Worm (Caenorhabditis elegans) whole organism, L1 larva: ENCODE results near the gene clec-126.

Source experiments
- C16A3.4 ChIP-seq: fragments of 150-350 bp; optimal IDR thresholded peaks from 2 replicates; lab custom pipeline; 2014; ENCODE audit warnings: missing biosample characterization, missing genetic modification characterization
- C34B4.2 ChIP-seq: sonication (generic microtip); optimal IDR thresholded peaks from 2 replicates; lab custom pipeline; 2017; ENCODE audit warnings: mild to moderate bottlenecking, missing genetic modification characterization, missing compliant biosample characterization
- aha-1 ChIP-seq: fragments of 150-350 bp; optimal IDR thresholded peaks from 2 replicates; lab custom pipeline; 2014; ENCODE audit warnings: missing biosample characterization, missing genetic modification characterization
- alr-1 ChIP-seq: fragments of 200-800 bp; sonication (Bioruptor generic); optimal IDR thresholded peaks from 2 replicates; lab custom pipeline; 2018; ENCODE audit warnings: borderline replicate concordance, mild to moderate bottlenecking, missing genetic modification characterization, missing compliant biosample characterization
- ama-1 ChIP-seq: fragments of 150-350 bp; optimal IDR thresholded peaks from 2 replicates; lab custom pipeline; 2014
- blmp-1 ChIP-seq: fragments of 150-350 bp; optimal IDR thresholded peaks from 2 replicates; lab custom pipeline; 2014; ENCODE audit warnings: missing biosample characterization, missing genetic modification characterization
- ceh-8 ChIP-seq: fragments of 200-800 bp; sonication (Bioruptor generic); optimal IDR thresholded peaks from 2 replicates; lab custom pipeline; 2018; ENCODE audit warnings: mild to moderate bottlenecking, missing genetic modification characterization, moderate library complexity, missing compliant biosample characterization
- ceh-82 ChIP-seq, 3 experiments: fragments of 150-350 bp in 1 of 3; sonication (generic microtip) in 2 of 3; optimal IDR thresholded peaks; 2 replicates each; lab custom pipeline; 2014 to 2017; ENCODE audit warnings: missing biosample characterization in 3 of 3, missing genetic modification characterization in 3 of 3
- ceh-90 ChIP-seq: sonication (generic microtip); optimal IDR thresholded peaks from 2 replicates; lab custom pipeline; 2016; ENCODE audit warnings: missing genetic modification characterization, missing compliant biosample characterization
- ces-1 ChIP-seq: fragments of 150-350 bp; optimal IDR thresholded peaks from 2 replicates; lab custom pipeline; 2014; ENCODE audit warnings: missing biosample characterization, missing genetic modification reagents, missing genetic modification characterization
- dsc-1 ChIP-seq: sonication (generic microtip); optimal IDR thresholded peaks from 2 replicates; lab custom pipeline; 2016; ENCODE audit warnings: mild to moderate bottlenecking, missing genetic modification characterization, missing compliant biosample characterization
- egl-13 ChIP-seq: sonication (generic microtip); optimal IDR thresholded peaks from 2 replicates; lab custom pipeline; 2016; ENCODE audit warnings: missing genotype, missing genetic modification reagents, missing genetic modification characterization, missing compliant biosample characterization
- egl-27 ChIP-seq, 2 experiments: fragments of 150-350 bp in 1 of 2; sonication (generic microtip); optimal IDR thresholded peaks; 3 replicates each; lab custom pipeline; 2017 to 2018; ENCODE audit warnings: missing biosample characterization in 2 of 2, missing genetic modification characterization in 2 of 2, missing genetic modification reagents in 2 of 2
- elt-3 ChIP-seq, 6 experiments: fragments of 150-350 bp in 1 of 6; sonication (generic microtip); optimal IDR thresholded peaks; 2 replicates each; lab custom pipeline; 2017 to 2018; ENCODE audit warnings: missing biosample characterization in 6 of 6, missing genetic modification characterization in 6 of 6, inconsistent platforms in 1 of 6
- ets-5 ChIP-seq: fragments of 200-800 bp; sonication (Bioruptor generic); IDR thresholded peaks from 2 replicates; pipeline ENCODE4 v1.3.6; 2022; ENCODE audit warnings: missing genetic modification characterization, missing compliant biosample characterization
- fkh-10 ChIP-seq: sonication (generic microtip); optimal IDR thresholded peaks from 2 replicates; lab custom pipeline; 2017; ENCODE audit warnings: missing biosample characterization, missing genetic modification reagents, missing genetic modification characterization
- fkh-4 ChIP-seq: sonication (generic microtip); optimal IDR thresholded peaks from 2 replicates; lab custom pipeline; 2016; ENCODE audit warnings: missing compliant biosample characterization, missing genetic modification characterization, borderline replicate concordance
- fkh-8 ChIP-seq: sonication (generic microtip); optimal IDR thresholded peaks from 2 replicates; lab custom pipeline; 2016; ENCODE audit warnings: mild to moderate bottlenecking, missing genetic modification characterization, missing compliant biosample characterization
- grh-1 ChIP-seq: fragments of 200-800 bp; sonication (Bioruptor generic); IDR thresholded peaks from 2 replicates; pipeline ENCODE4 v1.3.6; 2022; ENCODE audit warnings: missing genetic modification reagents, missing genetic modification characterization, missing compliant biosample characterization
- hpl-2 ChIP-seq: fragments of 150-350 bp; optimal IDR thresholded peaks from 2 replicates; lab custom pipeline; 2014; ENCODE audit warnings: missing biosample characterization, missing genetic modification reagents, missing genetic modification characterization
- irx-1 ChIP-seq: sonication (generic microtip); optimal IDR thresholded peaks from 2 replicates; lab custom pipeline; 2016; ENCODE audit warnings: missing genetic modification characterization, missing compliant biosample characterization
- isw-1 ChIP-seq: fragments of 200-800 bp; sonication (Bioruptor generic); IDR thresholded peaks from 2 replicates; pipeline ENCODE4 v1.3.6; 2022; ENCODE audit warnings: missing genetic modification characterization, missing compliant biosample characterization
- jun-1 ChIP-seq: fragments of 150-350 bp; optimal IDR thresholded peaks from 2 replicates; lab custom pipeline; 2014; ENCODE audit warnings: missing biosample characterization, missing genetic modification reagents, missing genetic modification characterization
- lin-14 ChIP-seq: fragments of 200-800 bp; sonication (Bioruptor generic); optimal IDR thresholded peaks from 2 replicates; lab custom pipeline; 2018; ENCODE audit warnings: mild to moderate bottlenecking, missing genetic modification characterization, moderate library complexity, missing compliant biosample characterization
- lin-15B ChIP-seq: fragments of 150-350 bp; sonication (generic microtip); optimal IDR thresholded peaks from 3 replicates; lab custom pipeline; 2014; ENCODE audit warnings: missing biosample characterization, missing genetic modification characterization
- lin-35 ChIP-seq, 2 experiments: fragments of 150-350 bp; optimal IDR thresholded peaks; 2 replicates each; lab custom pipeline; 2014; ENCODE audit warnings: missing biosample characterization in 2 of 2, missing genetic modification characterization in 2 of 2, missing genetic modification reagents in 2 of 2
- lin-39 ChIP-seq: fragments of 150-350 bp; optimal IDR thresholded peaks from 2 replicates; lab custom pipeline; 2014; ENCODE audit warnings: missing biosample characterization, missing genetic modification reagents, missing genetic modification characterization
- lsy-2 ChIP-seq, 2 experiments: fragments of 150-350 bp; optimal IDR thresholded peaks; 2 replicates each; lab custom pipeline; 2014; ENCODE audit warnings: missing biosample characterization in 2 of 2, missing genetic modification characterization in 2 of 2
- mab-9 ChIP-seq: fragments of 200-800 bp; sonication (Bioruptor generic); IDR thresholded peaks from 2 replicates; pipeline ENCODE4 v1.3.6; 2022; ENCODE audit warnings: missing genetic modification reagents, missing genetic modification characterization, missing compliant biosample characterization
- mdl-1 ChIP-seq, 2 experiments: fragments of 150-350 bp; optimal IDR thresholded peaks; 2 replicates each; lab custom pipeline; 2014 to 2017; ENCODE audit warnings: missing biosample characterization in 2 of 2, missing genetic modification characterization in 2 of 2, inconsistent platforms in 1 of 2
- mef-2 ChIP-seq: fragments of 150-350 bp; optimal IDR thresholded peaks from 2 replicates; lab custom pipeline; 2014; ENCODE audit warnings: missing biosample characterization, missing genetic modification characterization
- mep-1 ChIP-seq: fragments of 150-350 bp; optimal IDR thresholded peaks from 2 replicates; lab custom pipeline; 2014; ENCODE audit warnings: missing biosample characterization, missing genetic modification characterization
- nhr-11 ChIP-seq: fragments of 150-350 bp; optimal IDR thresholded peaks from 2 replicates; lab custom pipeline; 2014; ENCODE audit warnings: missing biosample characterization, missing genetic modification characterization
- nhr-12 ChIP-seq: sonication (generic microtip); optimal IDR thresholded peaks from 2 replicates; lab custom pipeline; 2017; ENCODE audit warnings: missing biosample characterization, missing genetic modification characterization
- nhr-19 ChIP-seq: fragments of 200-800 bp; sonication (Bioruptor generic); conservative IDR thresholded peaks from 2 replicates; pipeline ENCODE4 v1.3.6; 2022; ENCODE audit warnings: missing genetic modification characterization, missing compliant biosample characterization
- nhr-28 ChIP-seq: fragments of 150-350 bp; optimal IDR thresholded peaks from 2 replicates; lab custom pipeline; 2014; ENCODE audit warnings: missing biosample characterization, missing genetic modification characterization
- nhr-47 ChIP-seq: sonication (generic microtip); optimal IDR thresholded peaks from 2 replicates; lab custom pipeline; 2016; ENCODE audit warnings: mild to moderate bottlenecking, missing genetic modification characterization, moderate library complexity, missing compliant biosample characterization
- nhr-77 ChIP-seq: fragments of 150-350 bp; optimal IDR thresholded peaks from 2 replicates; lab custom pipeline; 2014; ENCODE audit warnings: missing biosample characterization, missing genetic modification characterization
- nhr-85 ChIP-seq: sonication (generic microtip); peaks from one replicate; lab custom pipeline; 2016; ENCODE audit warnings: missing genetic modification characterization, inconsistent platforms, missing compliant biosample characterization
- nhr-90 ChIP-seq: sonication (generic microtip); optimal IDR thresholded peaks from 2 replicates; lab custom pipeline; 2016; ENCODE audit warnings: mild to moderate bottlenecking, missing genetic modification characterization, missing compliant biosample characterization; ENCODE audit not compliant: poor library complexity
- pax-3 ChIP-seq: fragments of 200-800 bp; sonication (Bioruptor generic); optimal IDR thresholded peaks from 2 replicates; lab custom pipeline; 2018; ENCODE audit warnings: mild to moderate bottlenecking, missing genetic modification characterization, moderate library complexity, missing compliant biosample characterization
- pqm-1 ChIP-seq: sonication (generic microtip); optimal IDR thresholded peaks from 3 replicates; lab custom pipeline; 2017; ENCODE audit warnings: missing biosample characterization, missing genetic modification characterization
- skn-1 ChIP-seq: fragments of 150-350 bp; optimal IDR thresholded peaks from 2 replicates; lab custom pipeline; 2014; ENCODE audit warnings: missing biosample characterization, missing genetic modification characterization
- snpc-4 ChIP-seq: fragments of 150-350 bp; optimal IDR thresholded peaks from 2 replicates; lab custom pipeline; 2014; ENCODE audit warnings: missing biosample characterization, missing genetic modification characterization
- sox-4 ChIP-seq: sonication (generic microtip); optimal IDR thresholded peaks from 2 replicates; lab custom pipeline; 2016; ENCODE audit warnings: missing genetic modification characterization, missing compliant biosample characterization
- sup-37 ChIP-seq: fragments of 200-800 bp; sonication (Bioruptor generic); optimal IDR thresholded peaks from 2 replicates; lab custom pipeline; 2018; ENCODE audit warnings: mild to moderate bottlenecking, missing genetic modification characterization, missing compliant biosample characterization
- swsn-7 ChIP-seq: sonication (generic microtip); optimal IDR thresholded peaks from 2 replicates; lab custom pipeline; 2016; ENCODE audit warnings: missing genetic modification characterization, missing compliant biosample characterization
- tlp-1 ChIP-seq: fragments of 150-350 bp; optimal IDR thresholded peaks from 2 replicates; lab custom pipeline; 2014; ENCODE audit warnings: missing biosample characterization, missing genetic modification characterization
- unc-130 ChIP-seq: fragments of 150-350 bp; optimal IDR thresholded peaks from 2 replicates; lab custom pipeline; 2017; ENCODE audit warnings: missing biosample characterization, missing genetic modification characterization, inconsistent platforms
- unc-62 ChIP-seq: fragments of 150-350 bp; optimal IDR thresholded peaks from 2 replicates; lab custom pipeline; 2014; ENCODE audit warnings: missing biosample characterization, missing genetic modification reagents, missing genetic modification characterization
- xbp-1 ChIP-seq: sonication (generic microtip); optimal IDR thresholded peaks from 2 replicates; lab custom pipeline; 2016; ENCODE audit warnings: missing genetic modification characterization, missing compliant biosample characterization
- zag-1 ChIP-seq: fragments of 150-350 bp; optimal IDR thresholded peaks from 2 replicates; lab custom pipeline; 2014; ENCODE audit warnings: missing biosample characterization, missing genetic modification characterization
- ztf-11 ChIP-seq, 2 experiments: sonication (generic microtip); optimal IDR thresholded peaks; 2 replicates each; lab custom pipeline; 2016 to 2017; ENCODE audit warnings: missing genetic modification characterization in 2 of 2, missing biosample characterization in 1 of 2, missing compliant biosample characterization in 1 of 2

The clec-126 gene

DNA sequence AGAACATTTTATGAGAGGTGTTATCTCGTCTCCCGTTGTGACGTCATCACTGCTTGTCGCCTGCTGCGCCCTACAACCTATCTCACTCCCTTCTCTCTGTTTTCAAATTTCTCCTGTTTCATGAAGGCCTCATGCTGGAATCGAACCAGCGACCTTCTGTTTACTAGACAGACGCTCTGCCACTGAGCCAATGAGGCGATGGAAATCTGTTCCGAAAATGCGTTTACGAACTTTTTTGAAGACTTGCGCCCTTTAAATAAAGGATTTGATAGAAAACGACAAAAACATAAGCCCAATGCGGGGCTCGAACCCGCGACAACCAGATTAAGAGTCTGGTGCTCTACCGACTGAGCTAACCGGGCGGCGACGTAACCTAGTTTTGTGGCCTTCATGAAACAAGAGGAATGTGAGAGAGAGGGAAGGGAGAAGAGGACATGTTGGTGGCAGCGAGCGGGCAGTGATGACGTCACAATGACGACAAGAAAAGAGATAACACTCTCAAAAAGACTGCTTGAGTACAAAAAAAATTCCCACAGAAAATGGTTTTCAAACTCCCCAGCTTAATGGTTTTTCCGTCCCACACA is at the start of gene clec-126:
TSS of gene clec-126 (plus strand) at position 534 of the 584 bp plus-strand sequence.
- peak; percentile 10 for TF ChIP-seq fkh-10 (GFP tag; lab: Kevin White, UChicago)
- TF ChIP-seq grh-1 (GFP tag; lab: Robert Waterston, UW): peak; percentile 7; the same call in 1 of the 2 replicates
- TF ChIP-seq ztf-11 (tag; optimal IDR thresholded peaks at IDR 0.05; lab: Kevin White, UChicago): peak in 1 of 2 experiments; percentile 52
- TF ChIP-seq hpl-2 (GFP tag; lab: Kevin White, UChicago): no peak
- peak; percentile 62 for TF ChIP-seq dsc-1 (tag; lab: Kevin White, UChicago)
- TF ChIP-seq mab-9: no peak
- no peak for TF ChIP-seq lin-39 (tag; lab: Kevin White, UChicago)
- TF ChIP-seq skn-1: peak; percentile 47
- TF ChIP-seq nhr-90 (tag; lab: Kevin White, UChicago): peak; percentile 90
- peak; percentile 57 for TF ChIP-seq C16A3.4 (tag; lab: Kevin White, UChicago)
- peak; percentile 65 for TF ChIP-seq swsn-7 (tag; lab: Kevin White, UChicago)
- peak; percentile 45 for TF ChIP-seq egl-13 (tag; lab: Kevin White, UChicago)
- no peak for TF ChIP-seq alr-1 (tag; lab: Kevin White, UChicago)
- no peak for TF ChIP-seq nhr-11 (tag; lab: Kevin White, UChicago)
- TF ChIP-seq unc-130 (tag; lab: Kevin White, UChicago): no peak
- TF ChIP-seq fkh-8 (tag; lab: Kevin White, UChicago): peak; percentile 44
- TF ChIP-seq elt-3 (tag; optimal IDR thresholded peaks at IDR 0.05; lab: Kevin White, UChicago): peak in 2 of 6 experiments; percentile 2 to 40
- TF ChIP-seq nhr-77 (tag; lab: Kevin White, UChicago): peak; percentile 69
- TF ChIP-seq fkh-4 (tag; lab: Kevin White, UChicago): no peak
- TF ChIP-seq ceh-90: no peak
- no peak for TF ChIP-seq pqm-1
- TF ChIP-seq nhr-28 (tag; lab: Kevin White, UChicago): no peak
- peak; percentile 40 for TF ChIP-seq blmp-1
- TF ChIP-seq pax-3 (tag; lab: Kevin White, UChicago): no peak
- peak; percentile 15 for TF ChIP-seq mef-2 (tag; lab: Kevin White, UChicago)
- TF ChIP-seq ceh-82 (tag; optimal IDR thresholded peaks at IDR 0.05; lab: Kevin White, UChicago): peak in 2 of 3 experiments; percentile 13 to 37
- TF ChIP-seq C34B4.2: no peak
- TF ChIP-seq irx-1 (tag; lab: Kevin White, UChicago): peak; percentile 43
- no peak for TF ChIP-seq unc-62 (GFP tag; lab: Kevin White, UChicago)
- TF ChIP-seq nhr-12 (tag; lab: Kevin White, UChicago): no peak
- peak; percentile 76 for TF ChIP-seq lin-14 (GFP tag; lab: Kevin White, UChicago)
- TF ChIP-seq nhr-19 (GFP tag; lab: Robert Waterston, UW): peak; percentile 65
- TF ChIP-seq nhr-47 (tag; lab: Kevin White, UChicago): peak; percentile 83
- TF ChIP-seq tlp-1 (tag; lab: Kevin White, UChicago): no peak
- no peak for TF ChIP-seq snpc-4
- TF ChIP-seq egl-27 (tag; optimal IDR thresholded peaks at IDR 0.05; lab: Kevin White, UChicago): peak in 1 of 2 experiments; percentile 35
- TF ChIP-seq mep-1 (tag; lab: Kevin White, UChicago): peak; percentile 71
- TF ChIP-seq ets-5 (GFP tag; lab: Robert Waterston, UW): no peak
- TF ChIP-seq nhr-85: peak; percentile 82
- TF ChIP-seq aha-1 (tag; lab: Kevin White, UChicago): no peak
- no peak for TF ChIP-seq jun-1 (tag; lab: Kevin White, UChicago)
- TF ChIP-seq lsy-2 (tag; optimal IDR thresholded peaks at IDR 0.05; lab: Kevin White, UChicago): peak; percentile 68 to 81
- TF ChIP-seq sup-37 (GFP tag; lab: Kevin White, UChicago): no peak
- TF ChIP-seq lin-35 (GFP tag; optimal IDR thresholded peaks at IDR 0.05; lab: Kevin White, UChicago): peak; percentile 30 to 76
- TF ChIP-seq ces-1 (GFP tag; lab: Kevin White, UChicago): no peak
- TF ChIP-seq mdl-1 (tag; optimal IDR thresholded peaks at IDR 0.05; lab: Kevin White, UChicago): peak in 1 of 2 experiments; percentile 50
- TF ChIP-seq ama-1 (lab: Kevin White, UChicago): no peak
- no peak for TF ChIP-seq sox-4 (tag; lab: Kevin White, UChicago)
- TF ChIP-seq xbp-1: peak; percentile 74
- TF ChIP-seq lin-15B (tag; lab: Kevin White, UChicago): peak; percentile 24
- no peak for TF ChIP-seq isw-1 (GFP tag; lab: Robert Waterston, UW)
- peak; percentile 4 for TF ChIP-seq ceh-8 (GFP tag; lab: Kevin White, UChicago)
- no peak for TF ChIP-seq zag-1 (tag; lab: Kevin White, UChicago)
